Fruit fly (Drosophila melanogaster): ENCODE results near the gene p53.
A peak's percentile ranks its signal among the peaks of the same experiment; 100 is the strongest.

The p53 gene

dm6 chr3R:23009480-23010115 lies 44.3 kb downstream of the p53 start (continued):
- TF ChIP-seq ATbp (GFP tag; optimal IDR thresholded peaks at IDR 0.05) (no peak), CG14014 (GFP tag; IDR thresholded peaks at IDR 0.05) (peak; percentile 41; the same call in 1 of the 2 replicates), CG10431 (GFP tag; optimal IDR thresholded peaks at IDR 0.05) (no peak), lmd (GFP tag; IDR thresholded peaks at IDR 0.05) (peak; percentile 39; the same call in 1 of the 2 replicates), NC2α (GFP tag; optimal IDR thresholded peaks at IDR 0.05) (no peak), nau (GFP tag; optimal IDR thresholded peaks at IDR 0.05) (no peak), fu2 (GFP tag; optimal IDR thresholded peaks at IDR 0.05) (no peak), CoRest (tag; optimal IDR thresholded peaks at IDR 0.05) (no peak), CG1603 (tag; optimal IDR thresholded peaks at IDR 0.05) (no peak), Dref (GFP tag; IDR thresholded peaks at IDR 0.05) (no peak), HLH54F (GFP tag; optimal IDR thresholded peaks at IDR 0.05) (no peak), row (GFP tag; IDR thresholded peaks at IDR 0.05) (peak; percentile 40; the same call in 2 of the 3 replicates), CG7963 (GFP tag; IDR thresholded peaks at IDR 0.05; ENCODE audit: partially characterized antibody) (no peak)

dm6 chr3R:23004161-23004560 lies 49.7 kb downstream of the p53 start:
- no peak for TF ChIP-seq crc (GFP tag; optimal IDR thresholded peaks at IDR 0.05)
- TF ChIP-seq Spps (tag; optimal IDR thresholded peaks at IDR 0.05): no peak
- no peak for TF ChIP-seq kay (GFP tag; optimal IDR thresholded peaks at IDR 0.05)
- no peak for TF ChIP-seq sqz (GFP tag; optimal IDR thresholded peaks at IDR 0.05)
- peak; percentile 74; the same call in 2 of the 3 replicates for TF ChIP-seq ci (GFP tag; IDR thresholded peaks at IDR 0.05)
- TF ChIP-seq Ets65A (GFP tag): peak; percentile 65
- TF ChIP-seq unpg (GFP tag; optimal IDR thresholded peaks at IDR 0.05): no peak
- TF ChIP-seq nmo (GFP tag; optimal IDR thresholded peaks at IDR 0.05): no peak
- TF ChIP-seq ems (GFP tag; optimal IDR thresholded peaks at IDR 0.05): no peak
- TF ChIP-seq CG12659 (GFP tag; optimal IDR thresholded peaks at IDR 0.05): no peak
- TF ChIP-seq otp (GFP tag; IDR thresholded peaks at IDR 0.05): 0 out of 3 replicates have a peak, but pooled peaks have one; percentile 9
- no peak for TF ChIP-seq CG12744 (GFP tag; optimal IDR thresholded peaks at IDR 0.05)
- no peak for TF ChIP-seq CG10462 (GFP tag; optimal IDR thresholded peaks at IDR 0.05)
- no peak for TF ChIP-seq Oaz (GFP tag; IDR thresholded peaks at IDR 0.05)
- no peak for TF ChIP-seq CG32767 (GFP tag; IDR thresholded peaks at IDR 0.05)
- no peak for TF ChIP-seq Fer2 (tag; optimal IDR thresholded peaks at IDR 0.05)
- no peak for TF ChIP-seq CG34376 (GFP tag; optimal IDR thresholded peaks at IDR 0.05)
- no peak for TF ChIP-seq CG2116 (GFP tag; optimal IDR thresholded peaks at IDR 0.05)
- peak; percentile 30; the same call in 1 of the 2 replicates for TF ChIP-seq HLH3B (GFP tag; IDR thresholded peaks at IDR 0.05)
- peak; percentile 59 for TF ChIP-seq Med (GFP tag)
- no peak for TF ChIP-seq CG33557 (GFP tag; optimal IDR thresholded peaks at IDR 0.05)
- TF ChIP-seq Lhr (GFP tag; optimal IDR thresholded peaks at IDR 0.05): no peak
- no peak for TF ChIP-seq pb (GFP tag; optimal IDR thresholded peaks at IDR 0.05)
- TF ChIP-seq NfI (GFP tag; optimal IDR thresholded peaks at IDR 0.05): peak; percentile 25
- TF ChIP-seq chn (GFP tag; optimal IDR thresholded peaks at IDR 0.05): no peak
- TF ChIP-seq zf30C (GFP tag; optimal IDR thresholded peaks at IDR 0.05): no peak
- peak; percentile 69 for TF ChIP-seq Ets97D (GFP tag; optimal IDR thresholded peaks at IDR 0.05)
- TF ChIP-seq cwo (GFP tag; optimal IDR thresholded peaks at IDR 0.05): no peak
- TF ChIP-seq CG17612 (GFP tag; IDR thresholded peaks at IDR 0.05): 0 out of 2 replicates have a peak, but pooled peaks have one; percentile 7
- TF ChIP-seq CG15073 (GFP tag; optimal IDR thresholded peaks at IDR 0.05): no peak
- TF ChIP-seq Rfx (GFP tag; IDR thresholded peaks at IDR 0.05): 0 out of 2 replicates have a peak, but pooled peaks have one; percentile 12
- no peak for TF ChIP-seq CG11456 (GFP tag; IDR thresholded peaks at IDR 0.05)
- no peak for TF ChIP-seq CG10431 (GFP tag; optimal IDR thresholded peaks at IDR 0.05)
- TF ChIP-seq CG17802 (tag; optimal IDR thresholded peaks at IDR 0.05): no peak
- no peak for TF ChIP-seq bbx (GFP tag; IDR thresholded peaks at IDR 0.05; ENCODE audit: partially characterized antibody)
- TF ChIP-seq jing (GFP tag; optimal IDR thresholded peaks at IDR 0.05): no peak
- TF ChIP-seq CG9215 (GFP tag; IDR thresholded peaks at IDR 0.05): no peak
- TF ChIP-seq CG6654 (GFP tag; optimal IDR thresholded peaks at IDR 0.05): no peak
